Fruit fly (Drosophila melanogaster) whole organism, prepupa: Measurements from ENCODE around the gene Sgs3.

Experiments
- Blimp-1 ChIP-seq: fragments of 200-800 bp; sonication (Bioruptor generic); optimal IDR thresholded peaks from 3 replicates; lab custom pipeline; 2017; ENCODE audit warnings: missing biosample characterization, missing genetic modification characterization, mild to moderate bottlenecking, moderate library complexity, missing genetic modification reagents
- CG10669 ChIP-seq: fragments of 200-800 bp; sonication (Bioruptor generic); optimal IDR thresholded peaks from 3 replicates; lab custom pipeline; 2018; ENCODE audit warnings: missing biosample characterization, mild to moderate bottlenecking, missing genetic modification characterization, moderate library complexity
- CG34406 ChIP-seq: fragments of 200-800 bp; sonication (Bioruptor generic); optimal IDR thresholded peaks from 3 replicates; lab custom pipeline; 2016; ENCODE audit warnings: missing biosample characterization, missing genetic modification characterization
- CG6276 ChIP-seq: fragments of 200-800 bp; sonication (Bioruptor generic); optimal IDR thresholded peaks from 2 replicates; lab custom pipeline; 2017; ENCODE audit warnings: missing biosample characterization, mild to moderate bottlenecking, missing genetic modification characterization
- CG6854 ChIP-seq: fragments of 200-800 bp; sonication (Bioruptor generic); optimal IDR thresholded peaks from 2 replicates; lab custom pipeline; 2017; ENCODE audit warnings: missing biosample characterization, mild to moderate bottlenecking, missing genetic modification characterization
- CG8632 ChIP-seq: fragments of 200-800 bp; sonication (Bioruptor generic); optimal IDR thresholded peaks from 3 replicates; lab custom pipeline; 2016; ENCODE audit warnings: missing biosample characterization, missing genetic modification characterization
- Eip93F ChIP-seq: fragments of 200-800 bp; sonication (Bioruptor generic); optimal IDR thresholded peaks from 2 replicates; lab custom pipeline; 2016; ENCODE audit warnings: missing biosample characterization, mild to moderate bottlenecking, missing genetic modification characterization
- Gug ChIP-seq: fragments of 200-800 bp; sonication (Bioruptor generic); IDR thresholded peaks from 2 replicates; pipeline ENCODE4 v1.3.6; 2022; ENCODE audit warnings: missing biosample characterization, missing genetic modification characterization
- Lpt ChIP-seq: fragments of 200-800 bp; sonication (Bioruptor generic); optimal IDR thresholded peaks from 3 replicates; lab custom pipeline; 2016; ENCODE audit warnings: missing biosample characterization, missing genetic modification characterization
- Sox15 ChIP-seq: fragments of 200-800 bp; sonication (Bioruptor generic); optimal IDR thresholded peaks from 3 replicates; lab custom pipeline; 2016; ENCODE audit warnings: missing biosample characterization, missing genetic modification characterization
- fkh ChIP-seq: fragments of 200-800 bp; sonication (Bioruptor generic); optimal IDR thresholded peaks from 3 replicates; lab custom pipeline; 2017; ENCODE audit warnings: missing biosample characterization, mild to moderate bottlenecking, missing genetic modification characterization, moderate library complexity
- spab ChIP-seq: fragments of 200-800 bp; sonication (Bioruptor generic); optimal IDR thresholded peaks from 2 replicates; lab custom pipeline; 2017; ENCODE audit warnings: missing biosample characterization, mild to moderate bottlenecking, missing genetic modification characterization, missing genetic modification reagents
- ss ChIP-seq, 2 experiments: fragments of 200-800 bp; sonication (Bioruptor generic); optimal IDR thresholded peaks; 2 replicates in 1 of 2; 3 replicates in 1 of 2; lab custom pipeline; 2017 to 2018; ENCODE audit warnings: mild to moderate bottlenecking in 2 of 2, missing biosample characterization in 2 of 2, missing genetic modification characterization in 2 of 2, moderate library complexity in 1 of 2

- no peak for TF ChIP-seq Blimp-1 (GFP tag; lab: Kevin White, UChicago)
- peak; percentile 43 for TF ChIP-seq CG34406 (GFP tag; lab: Kevin White, UChicago)
- TF ChIP-seq fkh (GFP tag; lab: Kevin White, UChicago) = peak; percentile 80
- peak; percentile 63 for TF ChIP-seq CG6276 (GFP tag; lab: Kevin White, UChicago)
- TF ChIP-seq Eip93F (GFP tag; lab: Kevin White, UChicago) = no peak
- TF ChIP-seq CG6854 (GFP tag; lab: Kevin White, UChicago) = no peak
- peak; percentile 48 for TF ChIP-seq spab (GFP tag; lab: Kevin White, UChicago)
- TF ChIP-seq CG10669 (GFP tag; lab: Kevin White, UChicago) = peak; percentile 53
- peak; percentile 51 for TF ChIP-seq CG8632 (GFP tag; lab: Kevin White, UChicago)
- TF ChIP-seq Sox15 (GFP tag; lab: Kevin White, UChicago) = no peak
- TF ChIP-seq Lpt (GFP tag; lab: Kevin White, UChicago) = peak; percentile 68
- TF ChIP-seq Gug (GFP tag; lab: Robert Waterston, UW) = no peak; the same call in none of the 2 replicates
- peak; percentile 65 to 91 for TF ChIP-seq ss (GFP tag; optimal IDR thresholded peaks at IDR 0.05; lab: Kevin White, UChicago)
Observed at dm6 chr3L:11555662-11556460, 43.8 kb downstream of the Sgs3 start.
